Worm (Caenorhabditis elegans): ENCODE measurements around the gene tba-7.

- no peak for TF ChIP-seq flt-1 (GFP tag; IDR thresholded peaks at IDR 0.05)
- no peak for TF ChIP-seq ztf-29 (GFP tag; IDR thresholded peaks at IDR 0.05)
- no peak for TF ChIP-seq med-1 (GFP tag; optimal IDR thresholded peaks at IDR 0.05; ENCODE audit: insufficient read depth)
- no peak for TF ChIP-seq cog-1 (tag; optimal IDR thresholded peaks at IDR 0.05)
Measured at ce11 chrIII:11397499-11397898, 25.9 kb upstream of the tba-7 start, which contains the start of gene Y47D3B.3.

All from whole organism, midembryonic.